Worm (Caenorhabditis elegans) whole organism, midembryonic: ENCODE results near the gene unc-116.

Experiments
- klf-2 ChIP-seq: fragments of 200-800 bp; sonication (Bioruptor generic); conservative IDR thresholded peaks from 2 replicates; pipeline ENCODE4 v1.3.6; 2022; ENCODE audit warnings: missing genetic modification reagents, missing genetic modification characterization, missing compliant biosample characterization
- ztf-23 ChIP-seq: fragments of 200-800 bp; sonication (Bioruptor generic); IDR thresholded peaks from 2 replicates; pipeline ENCODE4 v1.3.6; 2022; ENCODE audit warnings: missing genetic modification reagents, missing genetic modification characterization, missing compliant biosample characterization

- TF ChIP-seq klf-2 (GFP tag; lab: Robert Waterston, UW) (no peak), ztf-23 (GFP tag; lab: Robert Waterston, UW) (no peak)
These were observed 465 bp upstream of the unc-116 start for ce11 chrIII:8355462-8355815.
